Fruit fly (Drosophila melanogaster) whole organism, pupa: ENCODE data around the gene CG17826.

ENCODE experiments used
- CG10348 ChIP-seq: fragments of 200-800 bp; sonication (Bioruptor generic); IDR thresholded peaks from 2 replicates; pipeline ENCODE4 v1.3.6; 2022; ENCODE audit warnings: missing biosample characterization, missing genetic modification characterization
- CG12605 ChIP-seq: fragments of 200-800 bp; sonication (Bioruptor generic); IDR thresholded peaks from 2 replicates; pipeline ENCODE4 v1.3.6; 2022; ENCODE audit warnings: missing biosample characterization, missing genetic modification characterization
- CG13204 ChIP-seq: fragments of 200-800 bp; sonication (Bioruptor generic); optimal IDR thresholded peaks from 2 replicates; lab custom pipeline; 2018; ENCODE audit warnings: missing biosample characterization, mild to moderate bottlenecking, missing genetic modification characterization, moderate library complexity
- CG14655 ChIP-seq: fragments of 200-800 bp; sonication (Bioruptor generic); optimal IDR thresholded peaks from 3 replicates; lab custom pipeline; 2017; ENCODE audit warnings: mild to moderate bottlenecking, missing biosample characterization, missing genetic modification reagents, missing genetic modification characterization
- CG15710 ChIP-seq: fragments of 200-800 bp; sonication (Bioruptor generic); optimal IDR thresholded peaks from 2 replicates; lab custom pipeline; 2018; ENCODE audit warnings: missing biosample characterization, mild to moderate bottlenecking, missing genetic modification characterization, moderate library complexity
- CG17806 ChIP-seq: fragments of 200-800 bp; sonication (Bioruptor generic); optimal IDR thresholded peaks from 2 replicates; lab custom pipeline; 2018; ENCODE audit warnings: missing biosample characterization, mild to moderate bottlenecking, missing genetic modification characterization, moderate library complexity
- CG32121 ChIP-seq: fragments of 200-800 bp; sonication (Bioruptor generic); IDR thresholded peaks from 2 replicates; pipeline ENCODE4 v1.3.6; 2022; ENCODE audit warnings: missing biosample characterization, missing genetic modification characterization
- CG34367 ChIP-seq: fragments of 200-800 bp; sonication (Bioruptor generic); optimal IDR thresholded peaks from 2 replicates; lab custom pipeline; 2018; ENCODE audit warnings: missing biosample characterization, mild to moderate bottlenecking, missing genetic modification characterization
- CG4496 ChIP-seq: fragments of 200-800 bp; sonication (Bioruptor generic); IDR thresholded peaks from 3 replicates; pipeline ENCODE4 v1.3.6; 2022; ENCODE audit warnings: missing biosample characterization, missing genetic modification characterization
- CG8159 ChIP-seq: fragments of 200-800 bp; sonication (Bioruptor generic); optimal IDR thresholded peaks from 3 replicates; lab custom pipeline; 2018; ENCODE audit warnings: missing biosample characterization, mild to moderate bottlenecking, missing genetic modification characterization, moderate library complexity
- CG8301 ChIP-seq: fragments of 200-800 bp; sonication (Bioruptor generic); optimal IDR thresholded peaks from 2 replicates; lab custom pipeline; 2018; ENCODE audit warnings: missing biosample characterization, mild to moderate bottlenecking, missing genetic modification characterization
- CG9948 ChIP-seq: fragments of 200-800 bp; sonication (Bioruptor generic); optimal IDR thresholded peaks from 2 replicates; lab custom pipeline; 2018; ENCODE audit warnings: missing biosample characterization, mild to moderate bottlenecking, missing genetic modification characterization, moderate library complexity
- D1 ChIP-seq: fragments of 200-800 bp; sonication (Bioruptor generic); optimal IDR thresholded peaks from 2 replicates; lab custom pipeline; 2018; ENCODE audit warnings: missing biosample characterization, mild to moderate bottlenecking, missing genetic modification characterization, moderate library complexity
- EcR ChIP-seq: fragments of 200-800 bp; sonication (Bioruptor generic); optimal IDR thresholded peaks from 3 replicates; lab custom pipeline; 2019; ENCODE audit warnings: missing biosample characterization, missing genetic modification characterization, mild to moderate bottlenecking, moderate library complexity, missing genetic modification reagents
- Ets98B ChIP-seq: fragments of 200-800 bp; sonication (Bioruptor generic); IDR thresholded peaks from 2 replicates; pipeline ENCODE4 v1.3.6; 2022; ENCODE audit warnings: missing biosample characterization, missing genetic modification characterization
- Pif1A ChIP-seq: fragments of 200-800 bp; sonication (Bioruptor generic); optimal IDR thresholded peaks from 3 replicates; lab custom pipeline; 2016; ENCODE audit warnings: missing biosample characterization, missing genetic modification characterization
- Pif1B ChIP-seq: fragments of 200-800 bp; sonication (Bioruptor generic); optimal IDR thresholded peaks from 3 replicates; lab custom pipeline; 2016; ENCODE audit warnings: missing biosample characterization, missing genetic modification characterization
- Snoo ChIP-seq: fragments of 200-800 bp; sonication (Bioruptor generic); optimal IDR thresholded peaks from 3 replicates; lab custom pipeline; 2017; ENCODE audit warnings: missing biosample characterization, mild to moderate bottlenecking, missing genetic modification characterization, inconsistent platforms
- fd96Ca ChIP-seq: fragments of 200-800 bp; sonication (Bioruptor generic); IDR thresholded peaks from 3 replicates; pipeline ENCODE4 v1.3.6; 2022; ENCODE audit warnings: missing biosample characterization, missing genetic modification characterization
- rn ChIP-seq: fragments of 200-800 bp; sonication (Bioruptor generic); IDR thresholded peaks from 2 replicates; pipeline ENCODE4 v1.3.6; 2022; ENCODE audit warnings: missing biosample characterization, missing genetic modification characterization

Gene CG17826

dm6 chr3L:11937270-11937669 lies 12.4 kb upstream of the CG17826 start:
- TF ChIP-seq CG13204: no peak
- TF ChIP-seq, all 21 proteins: peak for 0

- TF ChIP-seq CG8301 (tag; lab: Kevin White, UChicago): no peak
Observed at dm6 chr3L:11938716-11939115, 10.9 kb upstream of the CG17826 start, which contains the start of gene CG44837. Gene CG44837, minus strand, starts transcription at chr3L:11938872.

- no peak for TF ChIP-seq D1 (tag; lab: Kevin White, UChicago)
Observed at dm6 chr3L:11941612-11942011, 8.0 kb upstream of the CG17826 start, which contains the start of gene Rpt4R. Gene Rpt4R, plus strand, starts transcription at chr3L:11941912.

DNA sequence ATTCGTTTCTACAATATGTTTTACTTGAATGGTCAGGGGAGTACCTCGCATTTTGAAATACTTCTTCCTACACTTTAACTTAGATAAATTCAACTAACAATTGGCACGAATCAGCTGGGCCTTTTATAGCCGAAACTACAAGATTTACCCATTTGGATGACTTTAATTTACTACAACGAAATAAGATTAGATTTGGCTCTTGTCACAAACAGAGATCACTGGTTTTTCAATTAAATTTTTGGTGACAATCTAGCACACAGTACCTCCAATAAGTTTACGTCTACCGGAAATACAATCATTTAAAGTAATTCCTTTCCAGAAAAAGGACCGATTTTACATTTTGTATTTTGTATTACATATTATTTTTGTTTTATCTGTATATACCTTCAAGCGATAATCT lies 4.9 kb upstream of the CG17826 start, which contains the start of gene CG5883:
Gene CG5883 (minus strand): TSS at position 101 of the 400 bp plus-strand sequence.
- TF ChIP-seq D1 (tag; lab: Kevin White, UChicago) (no peak), CG17806 (no peak), fd96Ca (no peak), rn (GFP tag; lab: Robert Waterston, UW) (no peak), CG13204 (no peak), Snoo (no peak), Pif1B (GFP tag; lab: Kevin White, UChicago) (no peak), Pif1A (no peak), CG32121 (GFP tag; lab: Robert Waterston, UW) (no peak), CG9948 (tag; lab: Kevin White, UChicago) (no peak), CG14655 (no peak), CG10348 (GFP tag; lab: Robert Waterston, UW) (no peak)
- TF ChIP-seq, all 21 proteins: peak for 0

DNA sequence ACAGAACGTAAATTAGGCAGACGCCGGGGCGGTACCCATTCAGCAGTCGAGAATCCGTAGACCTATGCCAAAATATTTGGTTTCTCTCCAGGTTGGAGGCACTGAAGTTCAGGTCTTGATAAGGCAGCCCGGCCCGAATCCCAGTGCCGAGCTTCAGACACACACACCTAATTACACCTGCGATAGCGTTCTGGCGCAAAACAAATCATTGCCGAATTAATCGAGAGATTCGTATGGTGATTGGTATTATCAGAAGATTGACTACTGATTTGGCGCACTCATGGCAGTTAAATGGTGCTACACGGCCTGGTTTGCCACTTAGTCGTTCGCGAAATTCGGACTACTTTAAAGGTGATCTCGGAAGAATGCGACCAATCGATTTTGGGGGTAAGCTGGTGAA lies 2.3 kb upstream of the CG17826 start, which contains the start of gene CG7252:
Gene CG7252 (plus strand): TSS at position 319 of the 400 bp plus-strand sequence.
- TF ChIP-seq CG8301 (tag; lab: Kevin White, UChicago): no peak
- TF ChIP-seq CG17806: no peak
- TF ChIP-seq CG13204: no peak
- TF ChIP-seq CG32121 (GFP tag; lab: Robert Waterston, UW): no peak

DNA sequence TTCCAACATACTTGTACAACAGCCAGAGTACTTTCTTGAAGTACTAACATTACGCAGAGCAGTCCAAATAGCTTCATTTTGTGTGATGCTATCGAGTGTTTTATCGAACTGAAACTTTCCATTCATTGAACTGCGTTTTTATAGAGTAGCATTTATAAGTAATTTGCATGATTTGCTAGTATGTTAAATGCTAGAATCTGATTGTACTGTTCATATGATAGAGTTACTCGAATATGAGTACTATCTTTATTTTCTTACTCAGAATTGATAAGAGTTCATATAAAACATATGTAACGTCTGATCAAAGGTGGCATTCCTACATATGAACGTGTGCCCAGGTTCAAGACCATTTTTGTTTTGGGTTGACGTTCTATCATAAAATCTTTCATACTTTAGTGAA lies 3.6 kb downstream of the CG17826 start, which contains the start of gene obst-G:
Gene obst-G (minus strand): TSS at position 101 of the 400 bp plus-strand sequence.
- no peak for TF ChIP-seq CG34367 (tag; lab: Kevin White, UChicago)
- no peak for TF ChIP-seq CG9948 (tag; lab: Kevin White, UChicago)
- TF ChIP-seq Pif1B (GFP tag; lab: Kevin White, UChicago): no peak
- no peak for TF ChIP-seq fd96Ca
- TF ChIP-seq CG13204: no peak
- no peak for TF ChIP-seq CG15710 (tag; lab: Kevin White, UChicago)
- no peak for TF ChIP-seq CG32121 (GFP tag; lab: Robert Waterston, UW)
- no peak for TF ChIP-seq D1 (tag; lab: Kevin White, UChicago)
- TF ChIP-seq Ets98B (GFP tag; lab: Robert Waterston, UW): no peak
- TF ChIP-seq CG4496 (GFP tag; lab: Robert Waterston, UW): no peak
- TF ChIP-seq CG14655: no peak

dm6 chr3L:11953783-11954182 lies 4.1 kb downstream of the CG17826 start, which contains the start of gene CG7248:
Gene CG7248, plus strand, starts transcription at chr3L:11954083.
- no peak for TF ChIP-seq Ets98B (GFP tag; lab: Robert Waterston, UW)
- TF ChIP-seq Pif1A: no peak
- no peak for TF ChIP-seq CG9948 (tag; lab: Kevin White, UChicago)
- no peak for TF ChIP-seq D1 (tag; lab: Kevin White, UChicago)
- TF ChIP-seq CG34367 (tag; lab: Kevin White, UChicago): no peak
- TF ChIP-seq CG12605 (GFP tag; lab: Robert Waterston, UW): no peak
- no peak for TF ChIP-seq CG4496 (GFP tag; lab: Robert Waterston, UW)
- no peak for TF ChIP-seq CG13204
- TF ChIP-seq CG32121 (GFP tag; lab: Robert Waterston, UW): no peak
- TF ChIP-seq rn (GFP tag; lab: Robert Waterston, UW): no peak

- no peak for TF ChIP-seq CG10348 (GFP tag; lab: Robert Waterston, UW)
Observed at dm6 chr3L:11957669-11958333, 8.2 kb downstream of the CG17826 start, which contains the start of the genes CG11570 and CG43294. Gene CG11570, minus strand, starts transcription at chr3L:11957769. Gene CG43294, plus strand, starts transcription at chr3L:11958283.

DNA sequence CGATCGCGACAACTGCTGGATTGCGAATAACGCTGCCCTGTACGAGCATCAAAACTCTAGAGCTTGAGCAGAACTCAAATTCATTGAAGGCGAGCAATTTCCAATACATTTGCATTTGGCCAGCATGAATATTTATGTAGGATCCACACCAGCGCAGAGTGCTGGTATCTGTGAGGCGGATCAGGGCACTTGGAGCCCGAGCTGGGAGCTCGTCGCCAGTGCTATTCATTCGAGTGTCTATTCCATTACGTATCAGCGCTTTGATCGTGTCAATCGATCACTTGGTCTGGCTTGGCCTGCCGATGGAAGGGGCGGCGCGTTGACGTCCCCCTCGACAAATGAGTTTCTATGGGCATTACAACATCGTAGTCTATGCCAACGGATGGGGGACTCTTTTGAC lies 16.5 kb downstream of the CG17826 start, which contains the start of gene prc:
Gene prc (minus strand): TSS at position 28 of the 400 bp plus-strand sequence.
- TF ChIP-seq EcR (GFP tag; lab: Kevin White, UChicago) (no peak), rn (GFP tag; lab: Robert Waterston, UW) (no peak), CG17806 (no peak), CG8159 (tag; lab: Kevin White, UChicago) (no peak), Pif1B (GFP tag; lab: Kevin White, UChicago) (no peak)
